Fruit fly (Drosophila melanogaster) S2 (cell line): ENCODE data around the gene CG10163.

Experiments
- CG8478 ChIP-seq: fragments of >200 bp; optimal IDR thresholded peaks from 2 replicates; lab custom pipeline; 2018
- CTCF ChIP-seq, 2 experiments: fragments of >200 bp; optimal IDR thresholded peaks; 2 replicates each; lab custom pipeline; 2018

DNA sequence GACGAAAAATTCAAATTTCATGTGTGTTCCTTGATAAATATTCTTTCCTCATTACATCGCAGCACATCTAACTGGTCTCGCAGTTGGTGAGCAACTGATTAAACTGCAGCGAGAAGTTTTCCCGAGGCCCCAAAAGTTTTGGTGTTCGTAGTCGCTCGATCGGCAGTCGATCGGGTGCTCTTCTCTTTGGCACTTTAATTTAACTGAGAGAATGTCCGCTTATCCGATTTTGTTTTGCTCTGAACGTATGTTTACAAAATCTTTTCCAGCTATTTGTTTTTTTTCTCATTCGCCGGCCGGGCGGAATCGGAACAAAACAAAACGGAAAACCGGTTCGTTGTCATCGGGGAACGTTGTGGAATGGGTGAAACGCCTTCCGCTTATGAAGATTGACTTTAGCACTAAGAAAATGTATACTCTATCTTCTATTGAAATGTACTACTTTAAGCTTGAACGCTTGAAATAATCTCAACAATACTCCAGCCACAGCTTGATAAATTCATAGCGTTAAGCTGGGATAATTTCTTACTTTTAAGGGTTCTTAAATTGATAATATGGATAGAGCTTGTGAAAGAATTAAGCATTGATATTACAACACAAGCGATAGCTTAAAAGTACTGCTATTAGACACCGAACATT, 39.9 kb downstream of the CG10163 start:
- no peak for TF ChIP-seq CG8478 (lab: Kevin White, UChicago)
- TF ChIP-seq CTCF (optimal IDR thresholded peaks at IDR 0.05; lab: Kevin White, UChicago): no peak
